Fruit fly (Drosophila melanogaster): ENCODE results near the gene CG14022.

Gene CG14022

dm6 chr2L:5302284-5302683 is 26.4 kb downstream of the CG14022 start:
- TF ChIP-seq CG7368 (GFP tag; optimal IDR thresholded peaks at IDR 0.05) (no peak), CG11762 (GFP tag; optimal IDR thresholded peaks at IDR 0.05; ENCODE audit: insufficient read depth) (no peak), CG10631 (GFP tag; optimal IDR thresholded peaks at IDR 0.05) (no peak), topi (GFP tag; optimal IDR thresholded peaks at IDR 0.05) (peak; percentile 24), Hr38 (GFP tag; optimal IDR thresholded peaks at IDR 0.05) (no peak), dsx (GFP tag; optimal IDR thresholded peaks at IDR 0.05; ENCODE audit: poor library complexity, severe bottlenecking) (no peak), fd85E (GFP tag; optimal IDR thresholded peaks at IDR 0.05) (no peak), CG6808 (GFP tag; optimal IDR thresholded peaks at IDR 0.05) (no peak), Sox102F (GFP tag; optimal IDR thresholded peaks at IDR 0.05) (no peak), Ets96B (tag; optimal IDR thresholded peaks at IDR 0.05) (peak; percentile 25), CG11294 (GFP tag; IDR thresholded peaks at IDR 0.05) (peak; percentile 17; the same call in 1 of the 2 replicates), pdm3 (GFP tag; optimal IDR thresholded peaks at IDR 0.05) (peak; percentile 30), Sox15 (GFP tag; optimal IDR thresholded peaks at IDR 0.05) (no peak), CG11902 (GFP tag; optimal IDR thresholded peaks at IDR 0.05) (no peak), Lpt (GFP tag; optimal IDR thresholded peaks at IDR 0.05) (no peak), Hr4 (GFP tag; optimal IDR thresholded peaks at IDR 0.05) (peak; percentile 29), Ets21C (GFP tag; optimal IDR thresholded peaks at IDR 0.05) (no peak), CG15336 (GFP tag; IDR thresholded peaks at IDR 0.05) (no peak; the same call in 1 of the 2 replicates), CG3032 (tag; optimal IDR thresholded peaks at IDR 0.05) (peak; percentile 5), spab (GFP tag; optimal IDR thresholded peaks at IDR 0.05) (no peak), esn (GFP tag; optimal IDR thresholded peaks at IDR 0.05) (peak; percentile 2), CG8319 (GFP tag; optimal IDR thresholded peaks at IDR 0.05) (no peak), CG1621 (tag; optimal IDR thresholded peaks at IDR 0.05) (no peak), CG34406 (GFP tag; optimal IDR thresholded peaks at IDR 0.05) (peak; percentile 20), CG8119 (GFP tag; IDR thresholded peaks at IDR 0.05) (no peak), eg (GFP tag; IDR thresholded peaks at IDR 0.05) (peak; percentile 16; the same call in 2 of the 3 replicates), CG6163 (GFP tag; IDR thresholded peaks at IDR 0.05) (no peak), CG6276 (GFP tag; optimal IDR thresholded peaks at IDR 0.05) (no peak), Eip75B (GFP tag; optimal IDR thresholded peaks at IDR 0.05) (no peak), CG31627 (GFP tag; optimal IDR thresholded peaks at IDR 0.05) (peak; percentile 15), cyc (GFP tag; optimal IDR thresholded peaks at IDR 0.05) (no peak), vri (GFP tag; optimal IDR thresholded peaks at IDR 0.05) (no peak), CG6792 (GFP tag; optimal IDR thresholded peaks at IDR 0.05) (peak; percentile 16), ss (GFP tag; optimal IDR thresholded peaks at IDR 0.05) (no peak), CG32006 (GFP tag; optimal IDR thresholded peaks at IDR 0.05) (peak; percentile 56), OdsH (GFP tag; optimal IDR thresholded peaks at IDR 0.05) (peak; percentile 49), CG4318 (GFP tag; optimal IDR thresholded peaks at IDR 0.05) (peak; percentile 18), Eip78C (GFP tag) (peak; percentile 63), Met (GFP tag; optimal IDR thresholded peaks at IDR 0.05) (no peak), fd59A (GFP tag; optimal IDR thresholded peaks at IDR 0.05) (no peak), achi (GFP tag; optimal IDR thresholded peaks at IDR 0.05) (no peak), fkh (GFP tag; optimal IDR thresholded peaks at IDR 0.05) (no peak), Sox14 (GFP tag; optimal IDR thresholded peaks at IDR 0.05) (peak; percentile 45), salr (GFP tag; optimal IDR thresholded peaks at IDR 0.05) (no peak), Gug (GFP tag; IDR thresholded peaks at IDR 0.05) (no peak; the same call in 1 of the 2 replicates), CG3919 (GFP tag; optimal IDR thresholded peaks at IDR 0.05) (no peak), Eip93F (GFP tag; optimal IDR thresholded peaks at IDR 0.05) (no peak), lz (GFP tag; optimal IDR thresholded peaks at IDR 0.05) (peak; percentile 31), CG8632 (GFP tag; optimal IDR thresholded peaks at IDR 0.05) (no peak), svp (GFP tag) (peak; percentile 68), dac (GFP tag; optimal IDR thresholded peaks at IDR 0.05) (no peak), net (GFP tag; optimal IDR thresholded peaks at IDR 0.05) (no peak), CG10669 (GFP tag; optimal IDR thresholded peaks at IDR 0.05) (peak; percentile 10)
